Fruit fly (Drosophila melanogaster) S2 (cell line): ENCODE measurements around the gene qin.

Source experiments
- CG8478 ChIP-seq: fragments of >200 bp; optimal IDR thresholded peaks from 2 replicates; lab custom pipeline; 2018
- CTCF ChIP-seq, 2 experiments: fragments of >200 bp; optimal IDR thresholded peaks; 2 replicates each; lab custom pipeline; 2018

dm6 chr3R:18643646-18644045, 52.8 kb downstream of the qin start:
- no peak for TF ChIP-seq CG8478 (lab: Kevin White, UChicago)
- no peak for TF ChIP-seq CTCF (optimal IDR thresholded peaks at IDR 0.05; lab: Kevin White, UChicago)
